Worm (Caenorhabditis elegans) whole organism, midembryonic: ENCODE measurements around the gene swd-2.2.

Source experiments
- T22C8.4 ChIP-seq: fragments of 200-800 bp; sonication (Bioruptor generic); IDR thresholded peaks from 2 replicates; pipeline ENCODE4 v1.3.6; 2022; ENCODE audit warnings: missing genetic modification characterization, missing compliant biosample characterization
- cog-1 ChIP-seq: sonication (generic microtip); optimal IDR thresholded peaks from 2 replicates; lab custom pipeline; 2016; ENCODE audit warnings: missing genetic modification characterization, missing compliant biosample characterization
- flt-1 ChIP-seq: fragments of 200-800 bp; sonication (Bioruptor generic); IDR thresholded peaks from 2 replicates; pipeline ENCODE4 v1.3.6; 2022; ENCODE audit warnings: missing genetic modification characterization, missing compliant biosample characterization
- med-1 ChIP-seq: sonication (generic microtip); optimal IDR thresholded peaks from 2 replicates; lab custom pipeline; 2017; ENCODE audit warnings: missing genetic modification characterization, mild to moderate bottlenecking, missing compliant biosample characterization, antibody characterized with exemption, missing genetic modification reagents; ENCODE audit not compliant: insufficient read depth
- ref-1 ChIP-seq: fragments of 200-800 bp; sonication (Bioruptor generic); conservative IDR thresholded peaks from 2 replicates; pipeline ENCODE4 v1.3.6; 2022; ENCODE audit warnings: missing genetic modification reagents, missing genetic modification characterization, missing compliant biosample characterization
- tab-1 ChIP-seq: fragments of 200-800 bp; sonication (Bioruptor generic); IDR thresholded peaks from 2 replicates; pipeline ENCODE4 v1.3.6; 2022; ENCODE audit warnings: missing genetic modification characterization, missing compliant biosample characterization
- ztf-23 ChIP-seq: fragments of 200-800 bp; sonication (Bioruptor generic); IDR thresholded peaks from 2 replicates; pipeline ENCODE4 v1.3.6; 2022; ENCODE audit warnings: missing genetic modification reagents, missing genetic modification characterization, missing compliant biosample characterization
- ztf-29 ChIP-seq: fragments of 200-800 bp; sonication (Bioruptor generic); IDR thresholded peaks from 2 replicates; pipeline ENCODE4 v1.3.6; 2022; ENCODE audit warnings: missing genetic modification reagents, missing genetic modification characterization, missing compliant biosample characterization

- no peak for TF ChIP-seq tab-1 (GFP tag; lab: Robert Waterston, UW)
- no peak for TF ChIP-seq cog-1 (tag; lab: Kevin White, UChicago)
- no peak for TF ChIP-seq ztf-29 (GFP tag; lab: Robert Waterston, UW)
- TF ChIP-seq flt-1 (GFP tag; lab: Robert Waterston, UW) = no peak
- no peak for TF ChIP-seq med-1
- no peak for TF ChIP-seq ref-1
- TF ChIP-seq T22C8.4 (GFP tag; lab: Robert Waterston, UW) = no peak
- TF ChIP-seq ztf-23 (GFP tag; lab: Robert Waterston, UW) = no peak
Observed at ce11 chrIV:7782292-7782691, 8.1 kb downstream of the swd-2.2 start, which contains the start of gene sec-10.
